Worm (Caenorhabditis elegans): ENCODE results near the gene F14H8.8.

DNA sequence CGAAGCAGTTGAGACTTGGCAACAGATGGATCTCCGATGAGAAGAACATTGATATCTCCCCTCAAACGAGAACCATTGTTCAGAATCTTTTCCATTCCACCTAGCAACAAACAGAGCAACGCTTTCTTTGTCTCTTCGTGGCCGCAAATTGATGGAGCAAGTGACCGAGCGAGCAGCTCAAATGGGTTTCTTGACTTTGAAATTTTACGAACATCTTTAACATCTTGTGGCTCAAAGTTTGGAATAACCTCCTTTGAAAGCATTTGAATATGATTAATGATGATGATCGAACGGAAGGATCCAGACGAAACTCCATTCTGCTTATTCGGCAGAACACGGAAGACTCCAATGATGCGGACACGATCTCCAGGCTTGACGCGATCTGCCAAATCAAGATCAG is 29.2 kb downstream of the F14H8.8 start:
- TF ChIP-seq Y53G8AR.9 (GFP tag; conservative IDR thresholded peaks at IDR 0.05), result no peak
- TF ChIP-seq B0019.2 (GFP tag; conservative IDR thresholded peaks at IDR 0.05), result no peak
- no peak for TF ChIP-seq lin-26 (GFP tag; IDR thresholded peaks at IDR 0.05)
- no peak for TF ChIP-seq madf-3 (GFP tag; IDR thresholded peaks at IDR 0.05)
